Fruit fly (Drosophila melanogaster) whole organism, embryonic: ENCODE measurements around the gene Ifrd1.
A peak's percentile ranks its signal among the peaks of the same experiment; 100 is the strongest.

Experiments used
- Aef1 ChIP-seq: fragments of 200-800 bp; sonication (Bioruptor generic); IDR thresholded peaks from 3 replicates; pipeline ENCODE4 v1.3.6; 2022; ENCODE audit warnings: missing biosample characterization, missing genetic modification characterization
- Awh ChIP-seq: fragments of 200-800 bp; sonication (Bioruptor generic); IDR thresholded peaks from 2 replicates; pipeline ENCODE4, ENCODE4 v1.3.6; 2022; ENCODE audit warnings: missing biosample characterization, missing genetic modification characterization
- CG11723 ChIP-seq: fragments of 200-800 bp; sonication (Bioruptor generic); optimal IDR thresholded peaks from 2 replicates; lab custom pipeline; 2017; ENCODE audit warnings: missing biosample characterization, mild to moderate bottlenecking, missing genetic modification characterization
- CG12769 ChIP-seq: fragments of 200-800 bp; sonication (Bioruptor generic); optimal IDR thresholded peaks from 2 replicates; lab custom pipeline; 2019; ENCODE audit warnings: missing biosample characterization, mild to moderate bottlenecking, missing genetic modification characterization, moderate library complexity
- CG13624 ChIP-seq: fragments of 200-800 bp; sonication (Bioruptor generic); optimal IDR thresholded peaks from 2 replicates; lab custom pipeline; 2016; ENCODE audit warnings: missing biosample characterization, missing genetic modification characterization
- CG15601 ChIP-seq: fragments of 200-800 bp; sonication (Bioruptor generic); optimal IDR thresholded peaks from 3 replicates; lab custom pipeline; 2019; ENCODE audit warnings: missing biosample characterization, mild to moderate bottlenecking, missing genetic modification characterization, moderate library complexity
- CG15696 ChIP-seq: fragments of 200-800 bp; sonication (Bioruptor generic); optimal IDR thresholded peaks from 2 replicates; lab custom pipeline; 2019; ENCODE audit warnings: missing biosample characterization, mild to moderate bottlenecking, missing genetic modification characterization, moderate library complexity
- CG1647 ChIP-seq: fragments of 200-800 bp; sonication (Bioruptor generic); optimal IDR thresholded peaks from 3 replicates; lab custom pipeline; 2016; ENCODE audit warnings: missing biosample characterization, missing genetic modification characterization
- CG1832 ChIP-seq: fragments of 200-800 bp; sonication (Bioruptor generic); optimal IDR thresholded peaks from 2 replicates; lab custom pipeline; 2017; ENCODE audit warnings: missing biosample characterization, mild to moderate bottlenecking, missing genetic modification characterization, inconsistent platforms
- CG31365 ChIP-seq: fragments of 200-800 bp; sonication (Bioruptor generic); optimal IDR thresholded peaks from 2 replicates; lab custom pipeline; 2018; ENCODE audit warnings: missing biosample characterization, mild to moderate bottlenecking, missing genetic modification characterization
- CG34422 ChIP-seq: fragments of 200-800 bp; sonication (Bioruptor generic); IDR thresholded peaks from 3 replicates; pipeline ENCODE4 v1.3.6; 2022; ENCODE audit warnings: missing biosample characterization, missing genetic modification characterization
- CG4360 ChIP-seq: fragments of 200-800 bp; sonication (Bioruptor generic); IDR thresholded peaks from 2 replicates; pipeline ENCODE4 v1.3.6; 2022; ENCODE audit warnings: missing biosample characterization, missing genetic modification characterization
- CG4820 ChIP-seq: fragments of 200-800 bp; sonication (Bioruptor generic); optimal IDR thresholded peaks from 3 replicates; lab custom pipeline; 2016; ENCODE audit warnings: missing biosample characterization, missing genetic modification characterization
- CG4854 ChIP-seq: fragments of 200-800 bp; sonication (Bioruptor generic); optimal IDR thresholded peaks from 2 replicates; lab custom pipeline; 2016; ENCODE audit warnings: missing biosample characterization, missing genetic modification characterization, inconsistent platforms
- CG6175 ChIP-seq: fragments of 200-800 bp; sonication (Bioruptor generic); IDR thresholded peaks from 3 replicates; pipeline ENCODE4 v1.3.6; 2022; ENCODE audit warnings: missing biosample characterization, missing genetic modification characterization
- CG6854 ChIP-seq: fragments of 200-800 bp; sonication (Bioruptor generic); optimal IDR thresholded peaks from 3 replicates; lab custom pipeline; 2017; ENCODE audit warnings: missing biosample characterization, mild to moderate bottlenecking, missing genetic modification characterization
- CG9215 ChIP-seq: fragments of 200-800 bp; sonication (Bioruptor generic); IDR thresholded peaks from 2 replicates; pipeline ENCODE4 v1.3.6; 2022; ENCODE audit warnings: missing biosample characterization, missing genetic modification characterization
- CG9609 ChIP-seq: fragments of 200-800 bp; sonication (Bioruptor generic); optimal IDR thresholded peaks from 3 replicates; lab custom pipeline; 2016; ENCODE audit warnings: missing biosample characterization, missing genetic modification characterization
- CHES-1-like ChIP-seq: fragments of 200-800 bp; sonication (Bioruptor generic); optimal IDR thresholded peaks from 2 replicates; lab custom pipeline; 2016; ENCODE audit warnings: missing biosample characterization, missing genetic modification characterization
- D19A ChIP-seq: fragments of 200-800 bp; optimal IDR thresholded peaks from 3 replicates; lab custom pipeline; 2019; ENCODE audit warnings: missing biosample characterization, mild to moderate bottlenecking, missing genetic modification characterization, moderate library complexity
- Drgx ChIP-seq: fragments of 200-800 bp; sonication (Bioruptor generic); IDR thresholded peaks from 2 replicates; pipeline ENCODE4 v1.3.6; 2022; ENCODE audit warnings: missing biosample characterization, missing genetic modification characterization
- E2f1 ChIP-seq: fragments of 200-800 bp; sonication (Bioruptor generic); IDR thresholded peaks from 2 replicates; pipeline ENCODE4 v1.3.6; 2022; ENCODE audit warnings: missing biosample characterization, missing genetic modification characterization
- Eip74EF ChIP-seq, 2 experiments: fragments of 200-800 bp in 1 of 2; fragments of >200 bp in 1 of 2; sonication (Bioruptor generic) in 1 of 2; optimal IDR thresholded peaks; 2 replicates each; lab custom pipeline; 2017 to 2019; ENCODE audit warnings: missing biosample characterization in 2 of 2, missing genetic modification characterization in 2 of 2, mild to moderate bottlenecking in 1 of 2, moderate library complexity in 1 of 2
- Gug ChIP-seq: fragments of 200-800 bp; sonication (Bioruptor generic); IDR thresholded peaks from 4 replicates; pipeline ENCODE4 v1.3.6; 2022; ENCODE audit warnings: missing biosample characterization, missing genetic modification characterization
- Lim3 ChIP-seq: fragments of 200-800 bp; sonication (Bioruptor generic); IDR thresholded peaks from 2 replicates; pipeline ENCODE4 v1.3.6; 2022; ENCODE audit warnings: missing biosample characterization, missing genetic modification characterization
- Max ChIP-seq: fragments of 200-800 bp; sonication (Bioruptor generic); optimal IDR thresholded peaks from 2 replicates; lab custom pipeline; 2016; ENCODE audit warnings: missing biosample characterization, mild to moderate bottlenecking, missing genetic modification characterization
- Mes4 ChIP-seq: fragments of 200-800 bp; sonication (Bioruptor generic); optimal IDR thresholded peaks from 2 replicates; lab custom pipeline; 2016; ENCODE audit warnings: missing biosample characterization, missing genetic modification characterization
- Nf-YB ChIP-seq: fragments of 200-800 bp; sonication (Bioruptor generic); optimal IDR thresholded peaks from 3 replicates; lab custom pipeline; 2019; ENCODE audit warnings: missing biosample characterization, mild to moderate bottlenecking, missing genetic modification characterization, moderate library complexity
- ato ChIP-seq: fragments of 200-800 bp; sonication (Bioruptor generic); IDR thresholded peaks from 2 replicates; pipeline ENCODE4 v1.3.6; 2022; ENCODE audit warnings: missing biosample characterization, missing genetic modification characterization; ENCODE audit not compliant: partially characterized antibody
- bcd ChIP-seq: fragments of 200-800 bp; sonication (Bioruptor generic); optimal IDR thresholded peaks from 2 replicates; lab custom pipeline; 2017; ENCODE audit warnings: missing biosample characterization, mild to moderate bottlenecking, missing genetic modification characterization
- cad ChIP-seq: fragments of >200 bp; optimal IDR thresholded peaks from 2 replicates; lab custom pipeline; 2017; ENCODE audit warnings: missing biosample characterization, missing genetic modification characterization
- ci ChIP-seq: fragments of 200-800 bp; sonication (Bioruptor generic); IDR thresholded peaks from 3 replicates; pipeline ENCODE4 v1.3.6; 2022; ENCODE audit warnings: missing biosample characterization, missing genetic modification characterization
- cwo ChIP-seq: fragments of 200-800 bp; sonication (Bioruptor generic); optimal IDR thresholded peaks from 3 replicates; lab custom pipeline; 2017; ENCODE audit warnings: missing biosample characterization, missing genetic modification characterization, mild to moderate bottlenecking, moderate library complexity, missing genetic modification reagents
- emc ChIP-seq: fragments of 200-800 bp; sonication (Bioruptor generic); optimal IDR thresholded peaks from 2 replicates; lab custom pipeline; 2016; ENCODE audit warnings: missing biosample characterization, missing genetic modification characterization
- eve ChIP-seq, 2 experiments: fragments of >200 bp; optimal IDR thresholded peaks; 2 replicates each; lab custom pipeline; 2017; ENCODE audit warnings: missing biosample characterization in 2 of 2, missing genetic modification characterization in 2 of 2
- fd64A ChIP-seq: fragments of 200-800 bp; sonication (Bioruptor generic); optimal IDR thresholded peaks from 3 replicates; lab custom pipeline; 2018; ENCODE audit warnings: missing biosample characterization, mild to moderate bottlenecking, missing genetic modification characterization
- fru ChIP-seq: fragments of >200 bp; optimal IDR thresholded peaks from 2 replicates; lab custom pipeline; 2017
- kni ChIP-seq: fragments of 200-800 bp; sonication (Bioruptor generic); optimal IDR thresholded peaks from 3 replicates; lab custom pipeline; 2017; ENCODE audit warnings: mild to moderate bottlenecking, missing biosample characterization, missing genetic modification reagents, missing genetic modification characterization
- luna ChIP-seq: fragments of 200-800 bp; sonication (Bioruptor generic); optimal IDR thresholded peaks from 2 replicates; lab custom pipeline; 2016; ENCODE audit warnings: missing biosample characterization, missing genetic modification characterization
- nom ChIP-seq: fragments of 200-800 bp; sonication (Bioruptor generic); optimal IDR thresholded peaks from 2 replicates; lab custom pipeline; 2017; ENCODE audit warnings: missing biosample characterization, missing genetic modification characterization, mild to moderate bottlenecking, moderate library complexity, missing genetic modification reagents
- odd ChIP-seq: fragments of 200-800 bp; sonication (Bioruptor generic); optimal IDR thresholded peaks from 2 replicates; lab custom pipeline; 2017; ENCODE audit warnings: missing biosample characterization, mild to moderate bottlenecking, missing genetic modification characterization
- p53 ChIP-seq: fragments of 200-800 bp; sonication (Bioruptor generic); optimal IDR thresholded peaks from 2 replicates; lab custom pipeline; 2016; ENCODE audit warnings: missing biosample characterization, missing genetic modification characterization
- peb ChIP-seq: fragments of 200-800 bp; sonication (Bioruptor generic); IDR thresholded peaks from 2 replicates; pipeline ENCODE4 v1.3.6; 2022; ENCODE audit warnings: missing biosample characterization, missing genetic modification characterization
- psq ChIP-seq: fragments of 200-800 bp; sonication (Bioruptor generic); optimal IDR thresholded peaks from 2 replicates; lab custom pipeline; 2017; ENCODE audit warnings: missing biosample characterization, missing genetic modification characterization
- sc ChIP-seq, 3 experiments: fragments of >200 bp in 2 of 3; fragments of 200-800 bp in 1 of 3; sonication (Bioruptor generic) in 1 of 3; optimal IDR thresholded peaks; 2 replicates in 2 of 3; 3 replicates in 1 of 3; lab custom pipeline; 2017; ENCODE audit warnings: mild to moderate bottlenecking in 1 of 3, missing biosample characterization in 1 of 3, missing genetic modification characterization in 1 of 3, missing genetic modification reagents in 1 of 3
- sd ChIP-seq: fragments of 200-800 bp; sonication (Bioruptor generic); optimal IDR thresholded peaks from 3 replicates; lab custom pipeline; 2018; ENCODE audit warnings: missing biosample characterization, mild to moderate bottlenecking, missing genetic modification characterization, moderate library complexity
- slou ChIP-seq: fragments of 200-800 bp; sonication (Bioruptor generic); optimal IDR thresholded peaks from 3 replicates; lab custom pipeline; 2016; ENCODE audit warnings: missing biosample characterization, missing genetic modification characterization
- tna ChIP-seq: fragments of 200-800 bp; sonication (Bioruptor generic); IDR thresholded peaks from 2 replicates; pipeline ENCODE4 v1.3.6; 2022; ENCODE audit warnings: missing biosample characterization, missing genetic modification characterization; ENCODE audit not compliant: partially characterized antibody
- tx ChIP-seq: fragments of 200-800 bp; sonication (Bioruptor generic); optimal IDR thresholded peaks from 2 replicates; lab custom pipeline; 2016; ENCODE audit warnings: missing biosample characterization, missing genetic modification characterization
- unpg ChIP-seq: fragments of 200-800 bp; sonication (Bioruptor generic); optimal IDR thresholded peaks from 3 replicates; lab custom pipeline; 2018; ENCODE audit warnings: missing biosample characterization, mild to moderate bottlenecking, missing genetic modification characterization, moderate library complexity
- z ChIP-seq: fragments of 200-800 bp; sonication (Bioruptor generic); IDR thresholded peaks from 3 replicates; pipeline ENCODE4 v1.3.6; 2022; ENCODE audit warnings: missing biosample characterization, missing genetic modification characterization

Gene Ifrd1

DNA sequence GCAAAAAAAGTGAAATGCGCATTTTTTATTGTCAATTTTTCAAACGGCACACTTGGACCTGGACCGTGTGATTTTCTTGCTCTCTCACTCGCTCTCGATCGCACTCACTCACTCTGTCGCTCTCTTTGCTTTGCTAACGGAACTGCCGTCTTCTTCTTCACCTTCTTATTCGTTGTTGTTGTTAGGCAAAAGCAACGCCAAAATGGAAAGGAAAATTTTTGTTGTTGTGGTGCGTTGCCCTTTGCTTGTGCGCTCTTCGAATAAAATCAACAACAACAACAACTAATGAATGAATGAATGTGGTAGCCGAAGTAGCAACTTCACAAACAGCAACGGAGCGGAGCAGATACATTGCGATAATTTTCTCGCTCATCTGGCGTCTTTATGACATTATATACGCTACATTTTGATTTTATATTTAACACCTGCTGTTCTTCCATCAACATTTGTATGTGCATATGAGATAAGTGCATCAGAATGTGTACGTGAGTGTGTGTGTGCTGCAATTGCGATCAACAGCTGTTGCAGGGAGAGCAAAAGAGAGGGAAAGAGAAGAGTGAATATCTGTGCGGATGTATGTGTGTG is 14.7 kb upstream of the Ifrd1 start (continued):
- TF ChIP-seq peb (GFP tag; lab: Robert Waterston, UW) = no peak
- TF ChIP-seq eve (GFP tag; optimal IDR thresholded peaks at IDR 0.05; lab: Kevin White, UChicago) = peak in 1 of 2 experiments; percentile 84
- TF ChIP-seq CG6854 (GFP tag; lab: Kevin White, UChicago) = no peak
- no peak for TF ChIP-seq Mes4 (GFP tag; lab: Kevin White, UChicago)
- TF ChIP-seq CG31365 (tag; lab: Kevin White, UChicago) = no peak
- no peak for TF ChIP-seq CG1647
- no peak for TF ChIP-seq CG15696
- no peak for TF ChIP-seq Awh (GFP tag; lab: Robert Waterston, UW)
- peak; percentile 66 for TF ChIP-seq CG1832 (GFP tag; lab: Kevin White, UChicago)
- TF ChIP-seq kni (GFP tag; lab: Kevin White, UChicago) = peak; percentile 52
- no peak for TF ChIP-seq luna (GFP tag; lab: Kevin White, UChicago)
- no peak for TF ChIP-seq fd64A (GFP tag; lab: Kevin White, UChicago)
- TF ChIP-seq tx = no peak
- no peak for TF ChIP-seq tna (GFP tag; lab: Robert Waterston, UW)
- TF ChIP-seq CG4820 (GFP tag; lab: Kevin White, UChicago) = no peak
- no peak for TF ChIP-seq nom (GFP tag; lab: Kevin White, UChicago)
- no peak for TF ChIP-seq CG9609 (GFP tag; lab: Kevin White, UChicago)
- peak; percentile 34 for TF ChIP-seq CG12769 (tag; lab: Kevin White, UChicago)
- no peak for TF ChIP-seq Lim3 (GFP tag; lab: Robert Waterston, UW)
- no peak for TF ChIP-seq cad (GFP tag; lab: Kevin White, UChicago)
- no peak for TF ChIP-seq CG13624 (GFP tag; lab: Kevin White, UChicago)
- TF ChIP-seq odd = no peak
- no peak for TF ChIP-seq Max (GFP tag; lab: Kevin White, UChicago)
- no peak for TF ChIP-seq sc (optimal IDR thresholded peaks at IDR 0.05; lab: Kevin White, UChicago)
- TF ChIP-seq sc (GFP tag; optimal IDR thresholded peaks at IDR 0.05; lab: Kevin White, UChicago) = no peak
- TF ChIP-seq p53 = no peak
- no peak for TF ChIP-seq CG15601
- peak; percentile 45 for TF ChIP-seq D19A (tag; lab: Kevin White, UChicago)
- no peak for TF ChIP-seq slou (GFP tag; lab: Kevin White, UChicago)
- no peak for TF ChIP-seq Eip74EF (GFP tag; optimal IDR thresholded peaks at IDR 0.05; lab: Kevin White, UChicago)
- TF ChIP-seq z (GFP tag; lab: Robert Waterston, UW) = no peak
- peak; percentile 99 for TF ChIP-seq CG4360 (GFP tag; lab: Robert Waterston, UW)
- no peak for TF ChIP-seq CG6175
- TF ChIP-seq sd = peak; percentile 44
- TF ChIP-seq Nf-YB (GFP tag; lab: Kevin White, UChicago) = no peak
- TF ChIP-seq CG34422 = no peak
- no peak for TF ChIP-seq fru (lab: Kevin White, UChicago)
- TF ChIP-seq cwo (GFP tag; lab: Kevin White, UChicago) = no peak
- TF ChIP-seq Aef1 (GFP tag; lab: Robert Waterston, UW) = peak; percentile 51
- TF ChIP-seq CG4854 (GFP tag; lab: Kevin White, UChicago) = no peak
- no peak for TF ChIP-seq bcd (GFP tag; lab: Kevin White, UChicago)
- no peak for TF ChIP-seq Gug
- no peak for TF ChIP-seq ci
- TF ChIP-seq unpg (GFP tag; lab: Kevin White, UChicago) = no peak
- no peak for TF ChIP-seq CG11723 (GFP tag; lab: Kevin White, UChicago)
- no peak for TF ChIP-seq E2f1 (GFP tag; lab: Robert Waterston, UW)
- TF ChIP-seq CG9215 = no peak
- no peak for TF ChIP-seq ato (GFP tag; lab: Robert Waterston, UW)
- peak; percentile 30 for TF ChIP-seq psq (GFP tag; lab: Kevin White, UChicago)
- no peak for TF ChIP-seq emc (GFP tag; lab: Kevin White, UChicago)
- TF ChIP-seq Drgx = no peak
- no peak for TF ChIP-seq CHES-1-like (GFP tag; lab: Kevin White, UChicago)
